Worm (Caenorhabditis elegans): Measurements from ENCODE around the gene T05E12.6.

The T05E12.6 gene

DNA sequence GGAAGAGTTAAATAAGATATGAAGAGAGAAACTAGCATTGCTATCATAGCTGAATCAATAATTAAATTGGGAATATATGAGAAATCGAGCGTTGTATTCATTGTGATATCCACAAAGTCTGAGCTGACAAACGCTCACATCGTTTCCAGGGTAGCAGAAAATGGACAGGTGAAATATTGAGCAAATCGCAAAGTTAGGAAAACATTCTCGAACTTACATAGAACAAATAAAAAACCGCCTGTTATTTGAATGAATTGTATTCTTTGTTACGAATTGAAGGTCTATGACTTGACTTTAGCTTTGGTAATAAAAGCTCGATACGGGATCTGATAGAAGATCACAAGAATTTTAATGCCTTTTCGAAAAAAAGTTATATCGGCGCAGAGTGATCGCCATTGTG lies 53.4 kb downstream of the T05E12.6 start, which contains the start of gene srz-94:
TSS of gene srz-94 (minus strand) at position 101 of the 400 bp plus-strand sequence.
- TF ChIP-seq elt-3 (tag; optimal IDR thresholded peaks at IDR 0.05) (no peak), ztf-11 (tag; optimal IDR thresholded peaks at IDR 0.05) (no peak), nhr-43 (tag; optimal IDR thresholded peaks at IDR 0.05; ENCODE audit: poor library complexity, severe bottlenecking) (no peak), R02D3.7 (tag; optimal IDR thresholded peaks at IDR 0.05) (no peak), fkh-10 (GFP tag; optimal IDR thresholded peaks at IDR 0.05) (no peak), nhr-11 (tag; optimal IDR thresholded peaks at IDR 0.05) (no peak)

Measured in whole organism, L3 larva.